Worm (Caenorhabditis elegans): Measurements from ENCODE around the gene str-3.

DNA sequence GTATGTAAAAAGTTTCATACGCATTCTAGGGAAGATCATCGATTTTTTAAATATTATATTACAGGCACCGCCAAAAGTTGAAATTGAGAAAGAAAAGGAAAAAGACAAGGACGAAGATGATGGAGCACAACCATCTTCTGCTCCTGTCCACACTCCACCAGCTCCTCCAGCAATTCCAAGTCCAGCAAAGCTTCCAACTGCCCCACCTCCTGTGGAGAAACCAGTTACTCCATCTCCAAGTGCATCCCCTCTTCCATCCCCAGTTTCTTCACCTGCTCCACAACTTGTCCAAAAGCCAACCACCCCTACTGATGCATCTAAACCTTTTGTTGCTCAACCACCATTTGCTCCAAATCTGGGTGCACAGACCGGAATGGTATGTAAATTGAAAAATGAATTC, 48.2 kb downstream of the str-3 start:
- no peak for TF ChIP-seq hlh-6 (tag; optimal IDR thresholded peaks at IDR 0.05)
- TF ChIP-seq gmeb-2 (tag; optimal IDR thresholded peaks at IDR 0.05): no peak
- no peak for TF ChIP-seq ceh-2 (tag; optimal IDR thresholded peaks at IDR 0.05)
